Fruit fly (Drosophila melanogaster) whole organism, embryonic: ENCODE data around the gene CG33110.

Source experiments
- C15 ChIP-seq: fragments of 200-800 bp; sonication (Bioruptor generic); IDR thresholded peaks from 3 replicates; pipeline ENCODE4 v1.3.6; 2022; ENCODE audit warnings: missing biosample characterization, missing genetic modification characterization
- CG10979 ChIP-seq: fragments of 200-800 bp; sonication (Bioruptor generic); optimal IDR thresholded peaks from 2 replicates; lab custom pipeline; 2018; ENCODE audit warnings: missing biosample characterization, mild to moderate bottlenecking, missing genetic modification characterization, moderate library complexity
- CG11093 ChIP-seq: fragments of 200-800 bp; sonication (Bioruptor generic); IDR thresholded peaks from 3 replicates; pipeline ENCODE4 v1.3.6; 2022; ENCODE audit warnings: missing biosample characterization, missing genetic modification characterization
- CG12299 ChIP-seq: fragments of 200-800 bp; sonication (Bioruptor generic); optimal IDR thresholded peaks from 2 replicates; lab custom pipeline; 2018; ENCODE audit warnings: missing biosample characterization, mild to moderate bottlenecking, missing genetic modification characterization
- CG13775 ChIP-seq: fragments of 200-800 bp; sonication (Bioruptor generic); optimal IDR thresholded peaks from 3 replicates; lab custom pipeline; 2017; ENCODE audit warnings: missing biosample characterization, mild to moderate bottlenecking, missing genetic modification characterization
- CG13894 ChIP-seq: fragments of 200-800 bp; sonication (Bioruptor generic); optimal IDR thresholded peaks from 3 replicates; lab custom pipeline; 2018; ENCODE audit warnings: missing biosample characterization, mild to moderate bottlenecking, missing genetic modification characterization, moderate library complexity
- CG15479 ChIP-seq: fragments of 200-800 bp; sonication (Bioruptor generic); optimal IDR thresholded peaks from 3 replicates; lab custom pipeline; 2019; ENCODE audit warnings: missing biosample characterization, mild to moderate bottlenecking, missing genetic modification characterization, moderate library complexity
- CG17359 ChIP-seq: fragments of 200-800 bp; sonication (Bioruptor generic); optimal IDR thresholded peaks from 3 replicates; lab custom pipeline; 2018; ENCODE audit warnings: missing biosample characterization, mild to moderate bottlenecking, missing genetic modification characterization, moderate library complexity
- CG17361 ChIP-seq: fragments of 200-800 bp; sonication (Bioruptor generic); IDR thresholded peaks from 3 replicates; pipeline ENCODE4 v1.3.6; 2022; ENCODE audit warnings: missing biosample characterization, missing genetic modification characterization
- CG17568 ChIP-seq: fragments of 200-800 bp; sonication (Bioruptor generic); optimal IDR thresholded peaks from 2 replicates; lab custom pipeline; 2018; ENCODE audit warnings: missing biosample characterization, mild to moderate bottlenecking, missing genetic modification characterization, moderate library complexity
- CG2116 ChIP-seq: fragments of 200-800 bp; sonication (Bioruptor generic); optimal IDR thresholded peaks from 3 replicates; lab custom pipeline; 2018; ENCODE audit warnings: missing biosample characterization, mild to moderate bottlenecking, missing genetic modification characterization
- CG2202 ChIP-seq: fragments of 200-800 bp; sonication (Bioruptor generic); optimal IDR thresholded peaks from 2 replicates; lab custom pipeline; 2018; ENCODE audit warnings: missing biosample characterization, mild to moderate bottlenecking, missing genetic modification characterization
- CG34376 ChIP-seq: fragments of 200-800 bp; sonication (Bioruptor generic); optimal IDR thresholded peaks from 2 replicates; lab custom pipeline; 2018; ENCODE audit warnings: missing biosample characterization, mild to moderate bottlenecking, missing genetic modification characterization
- CG6765 ChIP-seq: fragments of 200-800 bp; sonication (Bioruptor generic); optimal IDR thresholded peaks from 3 replicates; lab custom pipeline; 2017; ENCODE audit warnings: missing biosample characterization, mild to moderate bottlenecking, missing genetic modification characterization
- CG7839 ChIP-seq: fragments of 200-800 bp; sonication (Bioruptor generic); optimal IDR thresholded peaks from 3 replicates; lab custom pipeline; 2018; ENCODE audit warnings: missing biosample characterization, mild to moderate bottlenecking, missing genetic modification characterization, moderate library complexity
- CG7963 ChIP-seq: fragments of 200-800 bp; sonication (Bioruptor generic); IDR thresholded peaks from 3 replicates; pipeline ENCODE4 v1.3.6; 2022; ENCODE audit warnings: missing biosample characterization, missing genetic modification characterization; ENCODE audit not compliant: partially characterized antibody
- CG8924 ChIP-seq: fragments of 200-800 bp; optimal IDR thresholded peaks from 3 replicates; lab custom pipeline; 2019; ENCODE audit warnings: missing biosample characterization, mild to moderate bottlenecking, missing genetic modification characterization, moderate library complexity
- CG9215 ChIP-seq: fragments of 200-800 bp; sonication (Bioruptor generic); IDR thresholded peaks from 2 replicates; pipeline ENCODE4 v1.3.6; 2022; ENCODE audit warnings: missing biosample characterization, missing genetic modification characterization
- CG9437 ChIP-seq: fragments of 200-800 bp; sonication (Bioruptor generic); optimal IDR thresholded peaks from 2 replicates; lab custom pipeline; 2018; ENCODE audit warnings: missing biosample characterization, mild to moderate bottlenecking, missing genetic modification characterization
- CG9797 ChIP-seq: fragments of 200-800 bp; sonication (Bioruptor generic); optimal IDR thresholded peaks from 3 replicates; lab custom pipeline; 2018; ENCODE audit warnings: missing biosample characterization, mild to moderate bottlenecking, missing genetic modification characterization
- Elba2 ChIP-seq: fragments of 200-800 bp; sonication (Bioruptor generic); optimal IDR thresholded peaks from 3 replicates; lab custom pipeline; 2016; ENCODE audit warnings: missing biosample characterization, missing genetic modification characterization
- Fer3 ChIP-seq: fragments of 200-800 bp; sonication (Bioruptor generic); optimal IDR thresholded peaks from 2 replicates; lab custom pipeline; 2018; ENCODE audit warnings: missing biosample characterization, mild to moderate bottlenecking, missing genetic modification characterization, moderate library complexity
- H2.0 ChIP-seq: fragments of 200-800 bp; sonication (Bioruptor generic); IDR thresholded peaks from 2 replicates; pipeline ENCODE4 v1.3.6; 2022; ENCODE audit warnings: missing biosample characterization, missing genetic modification characterization
- Hmr ChIP-seq: fragments of 200-800 bp; sonication (Bioruptor generic); optimal IDR thresholded peaks from 3 replicates; lab custom pipeline; 2017; ENCODE audit warnings: mild to moderate bottlenecking, missing biosample characterization, missing genetic modification reagents, missing genetic modification characterization
- MBD-R2 ChIP-seq: fragments of 200-800 bp; sonication (Bioruptor generic); IDR thresholded peaks from 2 replicates; pipeline ENCODE4 v1.3.6; 2022; ENCODE audit warnings: missing biosample characterization, missing genetic modification characterization
- Max ChIP-seq: fragments of 200-800 bp; sonication (Bioruptor generic); optimal IDR thresholded peaks from 2 replicates; lab custom pipeline; 2016; ENCODE audit warnings: missing biosample characterization, mild to moderate bottlenecking, missing genetic modification characterization
- Med ChIP-seq: fragments of 200-800 bp; sonication (Bioruptor generic); peaks from one replicate; lab custom pipeline; 2016; ENCODE audit warnings: missing biosample characterization, missing genetic modification characterization, mild to moderate bottlenecking, inconsistent platforms, moderate library complexity
- Neu2 ChIP-seq: fragments of 200-800 bp; sonication (Bioruptor generic); optimal IDR thresholded peaks from 3 replicates; lab custom pipeline; 2016; ENCODE audit warnings: missing biosample characterization, missing genetic modification characterization, borderline replicate concordance
- Rfx ChIP-seq: fragments of 200-800 bp; sonication (Bioruptor generic); IDR thresholded peaks from 2 replicates; pipeline ENCODE4 v1.3.6; 2022; ENCODE audit warnings: missing biosample characterization, missing genetic modification characterization
- Scr ChIP-seq: fragments of 200-800 bp; sonication (Bioruptor generic); IDR thresholded peaks from 2 replicates; pipeline ENCODE4 v1.3.6; 2022; ENCODE audit warnings: missing biosample characterization, missing genetic modification characterization; ENCODE audit not compliant: partially characterized antibody
- Side ChIP-seq: fragments of 200-800 bp; sonication (Bioruptor generic); optimal IDR thresholded peaks from 2 replicates; lab custom pipeline; 2016; ENCODE audit warnings: missing biosample characterization, missing genetic modification characterization
- abd-A ChIP-seq: fragments of 200-800 bp; sonication (Bioruptor generic); optimal IDR thresholded peaks from 3 replicates; lab custom pipeline; 2019; ENCODE audit warnings: missing biosample characterization, mild to moderate bottlenecking, missing genetic modification characterization, moderate library complexity
- bowl ChIP-seq: fragments of 200-800 bp; sonication (Bioruptor generic); IDR thresholded peaks from 2 replicates; pipeline ENCODE4 v1.3.6; 2022; ENCODE audit warnings: missing biosample characterization, missing genetic modification characterization
- btn ChIP-seq: fragments of 200-800 bp; sonication (Bioruptor generic); optimal IDR thresholded peaks from 2 replicates; lab custom pipeline; 2016; ENCODE audit warnings: missing biosample characterization, missing genetic modification characterization
- dati ChIP-seq: fragments of 200-800 bp; sonication (Bioruptor generic); IDR thresholded peaks from 2 replicates; pipeline ENCODE4 v1.3.6; 2022; ENCODE audit warnings: missing biosample characterization, missing genetic modification characterization
- dm ChIP-seq: fragments of 200-800 bp; sonication (Bioruptor generic); optimal IDR thresholded peaks from 3 replicates; lab custom pipeline; 2016; ENCODE audit warnings: missing biosample characterization, missing genetic modification characterization
- dmrt99B ChIP-seq: fragments of 200-800 bp; sonication (Bioruptor generic); optimal IDR thresholded peaks from 2 replicates; lab custom pipeline; 2018; ENCODE audit warnings: missing biosample characterization, mild to moderate bottlenecking, missing genetic modification characterization, moderate library complexity
- gro ChIP-seq: fragments of 200-800 bp; sonication (Bioruptor generic); optimal IDR thresholded peaks from 2 replicates; lab custom pipeline; 2016; ENCODE audit warnings: missing biosample characterization, missing genetic modification characterization
- jing ChIP-seq: fragments of 200-800 bp; sonication (Bioruptor generic); optimal IDR thresholded peaks from 2 replicates; lab custom pipeline; 2018; ENCODE audit warnings: missing biosample characterization, mild to moderate bottlenecking, missing genetic modification characterization
- ken ChIP-seq: fragments of 200-800 bp; sonication (Bioruptor generic); IDR thresholded peaks from 3 replicates; pipeline ENCODE4 v1.3.6; 2022; ENCODE audit warnings: missing biosample characterization, missing genetic modification characterization
- klu ChIP-seq: fragments of 200-800 bp; sonication (Bioruptor generic); IDR thresholded peaks from 2 replicates; pipeline ENCODE4 v1.3.6; 2022; ENCODE audit warnings: missing biosample characterization, missing genetic modification characterization
- lbe ChIP-seq: fragments of 200-800 bp; sonication (Bioruptor generic); optimal IDR thresholded peaks from 2 replicates; lab custom pipeline; 2016; ENCODE audit warnings: missing biosample characterization, mild to moderate bottlenecking, missing genetic modification characterization
- lmd ChIP-seq: fragments of 200-800 bp; sonication (Bioruptor generic); IDR thresholded peaks from 2 replicates; pipeline ENCODE4 v1.3.6; 2022; ENCODE audit warnings: missing biosample characterization, missing genetic modification characterization
- nerfin-2 ChIP-seq: fragments of 200-800 bp; sonication (Bioruptor generic); IDR thresholded peaks from 2 replicates; pipeline ENCODE4 v1.3.6; 2022; ENCODE audit warnings: missing biosample characterization, missing genetic modification characterization; ENCODE audit not compliant: partially characterized antibody
- pb ChIP-seq: fragments of 200-800 bp; sonication (Bioruptor generic); optimal IDR thresholded peaks from 3 replicates; lab custom pipeline; 2016; ENCODE audit warnings: missing biosample characterization, missing genetic modification characterization
- peb ChIP-seq: fragments of 200-800 bp; sonication (Bioruptor generic); IDR thresholded peaks from 2 replicates; pipeline ENCODE4 v1.3.6; 2022; ENCODE audit warnings: missing biosample characterization, missing genetic modification characterization
- pnt ChIP-seq: fragments of 200-800 bp; sonication (Bioruptor generic); optimal IDR thresholded peaks from 3 replicates; lab custom pipeline; 2016; ENCODE audit warnings: missing biosample characterization, missing genetic modification characterization
- pum ChIP-seq: fragments of 200-800 bp; sonication (Bioruptor generic); optimal IDR thresholded peaks from 2 replicates; lab custom pipeline; 2016; ENCODE audit warnings: missing biosample characterization, missing genetic modification characterization
- sd ChIP-seq: fragments of 200-800 bp; sonication (Bioruptor generic); optimal IDR thresholded peaks from 3 replicates; lab custom pipeline; 2018; ENCODE audit warnings: missing biosample characterization, mild to moderate bottlenecking, missing genetic modification characterization, moderate library complexity
- sens ChIP-seq: fragments of 200-800 bp; sonication (Bioruptor generic); peaks from one replicate; lab custom pipeline; 2016; ENCODE audit warnings: missing biosample characterization, missing genetic modification characterization
- unpg ChIP-seq: fragments of 200-800 bp; sonication (Bioruptor generic); optimal IDR thresholded peaks from 3 replicates; lab custom pipeline; 2018; ENCODE audit warnings: missing biosample characterization, mild to moderate bottlenecking, missing genetic modification characterization, moderate library complexity
- yki ChIP-seq: fragments of >200 bp; optimal IDR thresholded peaks from 3 replicates; lab custom pipeline; 2018

The CG33110 gene

DNA sequence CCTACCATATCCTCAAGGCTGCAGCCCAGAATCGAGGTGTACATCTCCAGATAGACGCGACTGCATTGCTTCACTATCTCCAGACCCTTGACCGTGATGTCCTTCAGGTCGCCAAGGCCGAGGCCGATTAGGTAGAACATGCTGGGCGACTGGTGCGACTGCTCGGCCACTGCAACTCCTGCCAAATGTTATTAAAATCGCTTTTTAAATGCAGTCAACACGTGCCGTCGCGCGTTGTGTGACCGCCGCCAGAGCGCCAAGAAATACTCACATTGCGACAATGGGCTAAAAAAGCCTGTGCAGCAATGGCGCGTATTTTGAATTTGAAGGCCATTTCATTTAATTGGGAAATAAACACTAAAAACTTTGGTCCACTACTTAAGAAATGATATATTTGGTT is 13.0 kb downstream of the CG33110 start, which contains the start of gene Dph5 (continued):
- TF ChIP-seq H2.0 (no peak), abd-A (tag; lab: Kevin White, UChicago) (no peak), CG11093 (GFP tag; lab: Robert Waterston, UW) (no peak), ken (no peak), CG10979 (no peak), pum (no peak), CG7839 (tag; lab: Kevin White, UChicago) (no peak), CG9437 (GFP tag; lab: Kevin White, UChicago) (no peak), pb (GFP tag; lab: Kevin White, UChicago) (no peak), CG34376 (GFP tag; lab: Kevin White, UChicago) (no peak), CG2202 (no peak), CG8924 (no peak), CG2116 (GFP tag; lab: Kevin White, UChicago) (no peak), jing (GFP tag; lab: Kevin White, UChicago) (no peak), yki (no peak), lbe (GFP tag; lab: Kevin White, UChicago) (no peak), klu (GFP tag; lab: Robert Waterston, UW) (no peak), Fer3 (tag; lab: Kevin White, UChicago) (no peak), CG17568 (GFP tag; lab: Kevin White, UChicago) (no peak), dm (GFP tag; lab: Kevin White, UChicago) (peak; percentile 86), sd (tag; lab: Kevin White, UChicago) (no peak), nerfin-2 (GFP tag; lab: Robert Waterston, UW) (no peak), dati (GFP tag; lab: Robert Waterston, UW) (no peak), CG15479 (GFP tag; lab: Kevin White, UChicago) (no peak), Hmr (GFP tag; lab: Kevin White, UChicago) (no peak), Med (GFP tag; lab: Kevin White, UChicago) (peak; percentile 37), pnt (GFP tag; lab: Kevin White, UChicago) (no peak), CG9797 (GFP tag; lab: Kevin White, UChicago) (peak; percentile 55), gro (GFP tag; lab: Kevin White, UChicago) (no peak), peb (GFP tag; lab: Robert Waterston, UW) (no peak), sens (GFP tag; lab: Kevin White, UChicago) (no peak), CG13775 (no peak), Rfx (GFP tag; lab: Robert Waterston, UW) (no peak), lmd (GFP tag; lab: Robert Waterston, UW) (no peak), Elba2 (GFP tag; lab: Kevin White, UChicago) (no peak), MBD-R2 (peak; percentile 60), Max (GFP tag; lab: Kevin White, UChicago) (peak; percentile 52), CG12299 (tag; lab: Kevin White, UChicago) (no peak), bowl (no peak), Neu2 (GFP tag; lab: Kevin White, UChicago) (no peak), CG7963 (GFP tag; lab: Robert Waterston, UW) (0 out of 3 replicates have a peak, but pooled peaks have one; percentile 23), CG6765 (no peak), Scr (GFP tag; lab: Robert Waterston, UW) (peak; percentile 18; the same call in 1 of the 2 replicates), C15 (no peak), CG13894 (no peak), dmrt99B (tag; lab: Kevin White, UChicago) (no peak), CG17361 (GFP tag; lab: Robert Waterston, UW) (no peak), unpg (GFP tag; lab: Kevin White, UChicago) (no peak), CG9215 (GFP tag; lab: Robert Waterston, UW) (no peak), btn (GFP tag; lab: Kevin White, UChicago) (no peak), Side (GFP tag; lab: Kevin White, UChicago) (no peak), CG17359 (tag; lab: Kevin White, UChicago) (no peak)
